Worm (Caenorhabditis elegans) whole organism, mixed stage, embryonic: ENCODE measurements around the gene dnj-11.

Experiments
- M03D4.4 ChIP-seq: sonication (generic microtip); optimal IDR thresholded peaks from 2 replicates; lab custom pipeline; 2017; ENCODE audit warnings: mild to moderate bottlenecking, missing genetic modification characterization, missing compliant biosample characterization
- bed-3 ChIP-seq: fragments of 200-800 bp; sonication (Bioruptor generic); optimal IDR thresholded peaks from 3 replicates; lab custom pipeline; 2018; ENCODE audit warnings: mild to moderate bottlenecking, missing genetic modification characterization, moderate library complexity, missing compliant biosample characterization
- blmp-1 ChIP-seq: fragments of 150-350 bp; optimal IDR thresholded peaks from 2 replicates; lab custom pipeline; 2014; ENCODE audit warnings: missing biosample characterization, missing genetic modification characterization
- ceh-39 ChIP-seq: fragments of 150-350 bp; optimal IDR thresholded peaks from 2 replicates; lab custom pipeline; 2014; ENCODE audit warnings: missing biosample characterization, missing genetic modification characterization
- ceh-43 ChIP-seq: fragments of 200-800 bp; sonication (Bioruptor generic); optimal IDR thresholded peaks from 2 replicates; lab custom pipeline; 2018; ENCODE audit warnings: mild to moderate bottlenecking, missing genetic modification characterization, moderate library complexity, missing compliant biosample characterization
- ceh-83 ChIP-seq: fragments of 200-800 bp; sonication (Bioruptor generic); optimal IDR thresholded peaks from 2 replicates; lab custom pipeline; 2018; ENCODE audit warnings: mild to moderate bottlenecking, missing genetic modification characterization, missing compliant biosample characterization
- ces-1 ChIP-seq: fragments of 150-350 bp; optimal IDR thresholded peaks from 2 replicates; lab custom pipeline; 2014; ENCODE audit warnings: missing biosample characterization, missing genetic modification reagents, missing genetic modification characterization
- cnd-1 ChIP-seq: fragments of 200-800 bp; sonication (Bioruptor generic); optimal IDR thresholded peaks from 2 replicates; lab custom pipeline; 2018; ENCODE audit warnings: mild to moderate bottlenecking, missing genetic modification characterization, missing compliant biosample characterization
- drap-1 ChIP-seq: fragments of 200-800 bp; sonication (Bioruptor generic); optimal IDR thresholded peaks from 3 replicates; lab custom pipeline; 2018; ENCODE audit warnings: mild to moderate bottlenecking, missing genetic modification characterization, missing compliant biosample characterization
- elt-1 ChIP-seq: sonication (generic microtip); optimal IDR thresholded peaks from 2 replicates; lab custom pipeline; 2017; ENCODE audit warnings: missing genetic modification characterization, mild to moderate bottlenecking, missing compliant biosample characterization, antibody characterized with exemption, moderate library complexity, borderline replicate concordance; ENCODE audit not compliant: insufficient read depth
- elt-3 ChIP-seq: fragments of 150-350 bp; optimal IDR thresholded peaks from 2 replicates; lab custom pipeline; 2014; ENCODE audit warnings: missing biosample characterization, missing genetic modification characterization
- flh-1 ChIP-seq: fragments of 200-800 bp; sonication (Bioruptor generic); optimal IDR thresholded peaks from 2 replicates; lab custom pipeline; 2018; ENCODE audit warnings: mild to moderate bottlenecking, missing genetic modification characterization, moderate library complexity, missing compliant biosample characterization
- ham-2 ChIP-seq: fragments of 200-800 bp; sonication (Bioruptor generic); optimal IDR thresholded peaks from 2 replicates; lab custom pipeline; 2018; ENCODE audit warnings: mild to moderate bottlenecking, missing genetic modification characterization, missing compliant biosample characterization
- hlh-1 ChIP-seq: fragments of 150-350 bp; optimal IDR thresholded peaks from 2 replicates; lab custom pipeline; 2014; ENCODE audit warnings: missing biosample characterization, missing genetic modification reagents, missing genetic modification characterization
- lin-13 ChIP-seq: fragments of 150-350 bp; optimal IDR thresholded peaks from 2 replicates; lab custom pipeline; 2014; ENCODE audit warnings: missing biosample characterization, missing genetic modification characterization
- lin-32 ChIP-seq: fragments of 200-800 bp; sonication (Bioruptor generic); optimal IDR thresholded peaks from 2 replicates; lab custom pipeline; 2018; ENCODE audit warnings: mild to moderate bottlenecking, missing genetic modification characterization, missing compliant biosample characterization
- lsy-2 ChIP-seq: fragments of 150-350 bp; optimal IDR thresholded peaks from 2 replicates; lab custom pipeline; 2014; ENCODE audit warnings: missing biosample characterization, missing genetic modification characterization
- mab-5 ChIP-seq: fragments of 150-350 bp; optimal IDR thresholded peaks from 2 replicates; lab custom pipeline; 2014; ENCODE audit warnings: missing biosample characterization, missing genetic modification characterization
- mep-1 ChIP-seq: fragments of 150-350 bp; optimal IDR thresholded peaks from 2 replicates; lab custom pipeline; 2017; ENCODE audit warnings: missing biosample characterization, missing genetic modification reagents, missing genetic modification characterization, inconsistent platforms
- mls-2 ChIP-seq: sonication (generic microtip); optimal IDR thresholded peaks from 2 replicates; lab custom pipeline; 2016; ENCODE audit warnings: mild to moderate bottlenecking, missing genetic modification characterization, moderate library complexity, missing compliant biosample characterization
- nhr-12 ChIP-seq: fragments of 150-350 bp; optimal IDR thresholded peaks from 2 replicates; lab custom pipeline; 2014; ENCODE audit warnings: missing biosample characterization, missing genetic modification characterization
- nhr-237 ChIP-seq: fragments of 150-350 bp; optimal IDR thresholded peaks from 2 replicates; lab custom pipeline; 2014; ENCODE audit warnings: missing biosample characterization, missing genetic modification characterization
- nhr-28 ChIP-seq: fragments of 150-350 bp; optimal IDR thresholded peaks from 2 replicates; lab custom pipeline; 2014; ENCODE audit warnings: missing biosample characterization, missing genetic modification characterization
- nhr-76 ChIP-seq: sonication (generic microtip); optimal IDR thresholded peaks from 2 replicates; lab custom pipeline; 2017; ENCODE audit warnings: missing biosample characterization, missing genetic modification characterization
- pha-4 ChIP-seq: fragments of 150-350 bp; optimal IDR thresholded peaks from 2 replicates; lab custom pipeline; 2018; ENCODE audit warnings: missing biosample characterization, missing genetic modification reagents, missing genetic modification characterization
- sem-2 ChIP-seq: fragments of 200-800 bp; sonication (Bioruptor generic); optimal IDR thresholded peaks from 2 replicates; lab custom pipeline; 2018; ENCODE audit warnings: mild to moderate bottlenecking, missing genetic modification characterization, missing compliant biosample characterization
- snpc-4 ChIP-seq: fragments of 150-350 bp; optimal IDR thresholded peaks from 2 replicates; lab custom pipeline; 2014; ENCODE audit warnings: missing biosample characterization, missing genetic modification characterization
- sptf-1 ChIP-seq: sonication (generic microtip); optimal IDR thresholded peaks from 2 replicates; lab custom pipeline; 2017; ENCODE audit warnings: mild to moderate bottlenecking, missing genetic modification characterization, moderate library complexity, missing compliant biosample characterization
- tbx-8 ChIP-seq: fragments of 200-800 bp; sonication (Bioruptor generic); optimal IDR thresholded peaks from 2 replicates; lab custom pipeline; 2018; ENCODE audit warnings: mild to moderate bottlenecking, missing genetic modification characterization, moderate library complexity, missing compliant biosample characterization
- unc-120 ChIP-seq: sonication (generic microtip); optimal IDR thresholded peaks from 2 replicates; lab custom pipeline; 2017; ENCODE audit warnings: missing genetic modification characterization, missing compliant biosample characterization; ENCODE audit not compliant: poor library complexity, severe bottlenecking
- unc-39 ChIP-seq: fragments of 150-350 bp; optimal IDR thresholded peaks from 2 replicates; lab custom pipeline; 2014; ENCODE audit warnings: missing biosample characterization, missing genetic modification characterization
- unc-62 ChIP-seq: fragments of 150-350 bp; optimal IDR thresholded peaks from 2 replicates; lab custom pipeline; 2014; ENCODE audit warnings: missing biosample characterization, missing genetic modification reagents, missing genetic modification characterization
- zip-8 ChIP-seq: fragments of 150-350 bp; optimal IDR thresholded peaks from 2 replicates; lab custom pipeline; 2014; ENCODE audit warnings: missing biosample characterization, missing genetic modification characterization
- ztf-11 ChIP-seq: fragments of 150-350 bp; optimal IDR thresholded peaks from 2 replicates; lab custom pipeline; 2014; ENCODE audit warnings: missing biosample characterization, missing genetic modification characterization

Gene dnj-11

ce11 chrIV:6577914-6578313, 7.8 kb upstream of the dnj-11 start, which contains the start of gene C43G2.3:
TSS of gene C43G2.3 (plus strand) at chrIV:6578214.
- TF ChIP-seq nhr-28 (tag; lab: Kevin White, UChicago): no peak
- no peak for TF ChIP-seq nhr-12 (tag; lab: Kevin White, UChicago)
- TF ChIP-seq lin-13 (tag; lab: Kevin White, UChicago): no peak
- TF ChIP-seq unc-120 (tag; lab: Kevin White, UChicago): no peak
- TF ChIP-seq blmp-1 (tag; lab: Kevin White, UChicago): no peak
- no peak for TF ChIP-seq ztf-11 (tag; lab: Kevin White, UChicago)
- TF ChIP-seq hlh-1 (tag; lab: Kevin White, UChicago): no peak
- TF ChIP-seq elt-1: no peak
- no peak for TF ChIP-seq bed-3 (GFP tag; lab: Kevin White, UChicago)
- no peak for TF ChIP-seq nhr-76 (tag; lab: Kevin White, UChicago)
- TF ChIP-seq M03D4.4 (tag; lab: Kevin White, UChicago): no peak

ce11 chrIV:6581658-6582057, 4.0 kb upstream of the dnj-11 start:
- TF ChIP-seq flh-1 (GFP tag; lab: Kevin White, UChicago) (no peak), ceh-43 (GFP tag; lab: Kevin White, UChicago) (no peak), nhr-28 (tag; lab: Kevin White, UChicago) (no peak), mab-5 (tag; lab: Kevin White, UChicago) (no peak), pha-4 (no peak), drap-1 (no peak), blmp-1 (tag; lab: Kevin White, UChicago) (no peak), nhr-76 (tag; lab: Kevin White, UChicago) (no peak), ham-2 (GFP tag; lab: Kevin White, UChicago) (no peak), tbx-8 (GFP tag; lab: Kevin White, UChicago) (no peak), lin-32 (GFP tag; lab: Kevin White, UChicago) (no peak), lin-13 (tag; lab: Kevin White, UChicago) (no peak), sptf-1 (tag; lab: Kevin White, UChicago) (no peak), nhr-237 (tag; lab: Kevin White, UChicago) (no peak), zip-8 (tag; lab: Kevin White, UChicago) (no peak), ceh-83 (GFP tag; lab: Kevin White, UChicago) (no peak), lsy-2 (tag; lab: Kevin White, UChicago) (no peak), sem-2 (GFP tag; lab: Kevin White, UChicago) (no peak), nhr-12 (tag; lab: Kevin White, UChicago) (no peak), unc-120 (tag; lab: Kevin White, UChicago) (no peak)
- TF ChIP-seq, all 35 proteins: peak for 0

ce11 chrIV:6582604-6583003, 3.1 kb upstream of the dnj-11 start, which contains the start of gene odr-8:
TSS of gene odr-8 (minus strand) at chrIV:6582704.
- TF ChIP-seq unc-39 (tag; lab: Kevin White, UChicago) (no peak), snpc-4 (tag; lab: Kevin White, UChicago) (no peak), tbx-8 (GFP tag; lab: Kevin White, UChicago) (no peak), bed-3 (GFP tag; lab: Kevin White, UChicago) (no peak), nhr-28 (tag; lab: Kevin White, UChicago) (no peak), unc-120 (tag; lab: Kevin White, UChicago) (no peak), lin-13 (tag; lab: Kevin White, UChicago) (no peak), ham-2 (GFP tag; lab: Kevin White, UChicago) (no peak), M03D4.4 (tag; lab: Kevin White, UChicago) (no peak), nhr-237 (tag; lab: Kevin White, UChicago) (no peak), mep-1 (tag; lab: Kevin White, UChicago) (no peak), lin-32 (GFP tag; lab: Kevin White, UChicago) (no peak), lsy-2 (tag; lab: Kevin White, UChicago) (no peak), ces-1 (GFP tag; lab: Kevin White, UChicago) (no peak), nhr-12 (tag; lab: Kevin White, UChicago) (no peak), hlh-1 (tag; lab: Kevin White, UChicago) (no peak), cnd-1 (tag; lab: Kevin White, UChicago) (no peak)
- TF ChIP-seq, all 35 proteins: peak for 0

- TF ChIP-seq ceh-39 (no peak), sptf-1 (tag; lab: Kevin White, UChicago) (no peak), unc-120 (tag; lab: Kevin White, UChicago) (no peak), sem-2 (GFP tag; lab: Kevin White, UChicago) (no peak), lin-13 (tag; lab: Kevin White, UChicago) (no peak), mls-2 (no peak), elt-1 (no peak), mep-1 (tag; lab: Kevin White, UChicago) (no peak), lsy-2 (tag; lab: Kevin White, UChicago) (no peak), drap-1 (no peak), unc-62 (no peak), ceh-83 (GFP tag; lab: Kevin White, UChicago) (no peak), elt-3 (tag; lab: Kevin White, UChicago) (no peak), blmp-1 (tag; lab: Kevin White, UChicago) (no peak)
Measured at ce11 chrIV:6588080-6588613, 2.5 kb downstream of the dnj-11 start.
